Worm (Caenorhabditis elegans) whole organism, L4/young adult: Measurements from ENCODE around the gene ZK899.3.
"Not testable (repeated sequence)": the region's sequence is repeated elsewhere in the genome, so short reads cannot be mapped to it uniquely, and the experiment has no call there.

Source experiments
- W03F9.2 ChIP-seq: fragments of 150-350 bp; optimal IDR thresholded peaks from 2 replicates; lab custom pipeline; 2014; ENCODE audit warnings: missing biosample characterization, missing genetic modification characterization
- dao-5 ChIP-seq: sonication (generic microtip); optimal IDR thresholded peaks from 2 replicates; lab custom pipeline; 2016; ENCODE audit warnings: missing genotype, missing genetic modification characterization, moderate library complexity, missing compliant biosample characterization
- him-1 ChIP-seq: sonication (generic microtip); optimal IDR thresholded peaks from 2 replicates; lab custom pipeline; 2016; ENCODE audit warnings: missing genotype, missing genetic modification reagents, missing genetic modification characterization, missing compliant biosample characterization

ZK899.3 gene

ce11 chrX:9449330-9449729 lies 3.6 kb upstream of the ZK899.3 start, which contains the start of gene ZK899.7:
Gene ZK899.7 (minus strand): TSS chrX:9449430.
- TF ChIP-seq W03F9.2 (tag; lab: Kevin White, UChicago) (no peak), him-1 (tag; lab: Kevin White, UChicago) (no peak), dao-5 (no peak)

ce11 chrX:9451944-9452453 lies 949 bp upstream of the ZK899.3 start, which contains the start of gene ZK899.2:
Gene ZK899.2 (minus strand): TSS chrX:9451994.
- TF ChIP-seq W03F9.2 (tag; lab: Kevin White, UChicago) (no peak), dao-5 (no peak), him-1 (tag; lab: Kevin White, UChicago) (no peak)

ce11 chrX:9456579-9456978 lies 3.6 kb downstream of the ZK899.3 start:
- TF ChIP-seq him-1 (tag; lab: Kevin White, UChicago) (no peak), dao-5 (no peak), W03F9.2 (tag; lab: Kevin White, UChicago) (no peak)

ce11 chrX:9458142-9458541 lies 5.2 kb downstream of the ZK899.3 start, which contains the start of gene tba-8:
Gene tba-8 (minus strand): TSS chrX:9458348.
- TF ChIP-seq W03F9.2 (tag; lab: Kevin White, UChicago), result no peak

- TF ChIP-seq dao-5; W03F9.2 (tag; lab: Kevin White, UChicago); him-1 (tag; lab: Kevin White, UChicago): not testable (repeated sequence)
Measured at ce11 chrX:9460834-9461233, 7.9 kb downstream of the ZK899.3 start, which contains the start of gene ZK899.5. Gene ZK899.5 (minus strand): TSS chrX:9460934.

- not testable (repeated sequence) for TF ChIP-seq dao-5; him-1 (tag; lab: Kevin White, UChicago); W03F9.2 (tag; lab: Kevin White, UChicago)
Measured at ce11 chrX:9463045-9463444, 10.1 kb downstream of the ZK899.3 start, which contains the start of gene ZK899.6. Gene ZK899.6 (plus strand): TSS chrX:9463345.

- TF ChIP-seq dao-5 (peak; percentile 94), W03F9.2 (tag; lab: Kevin White, UChicago) (peak; percentile 98), him-1 (tag; lab: Kevin White, UChicago) (peak; percentile 100)
Measured at ce11 chrX:9465722-9466132, 12.8 kb downstream of the ZK899.3 start.

ce11 chrX:9467573-9467972 lies 14.6 kb downstream of the ZK899.3 start:
- TF ChIP-seq W03F9.2 (tag; lab: Kevin White, UChicago) (peak; percentile 69), him-1 (tag; lab: Kevin White, UChicago) (peak; percentile 86), dao-5 (peak; percentile 73)

ce11 chrX:9472170-9472569 lies 19.2 kb downstream of the ZK899.3 start, which contains the start of gene gap-2:
Gene gap-2 (plus strand): TSS chrX:9472470.
- no peak for TF ChIP-seq him-1 (tag; lab: Kevin White, UChicago)
- no peak for TF ChIP-seq dao-5
- TF ChIP-seq W03F9.2 (tag; lab: Kevin White, UChicago), result no peak

- no peak for TF ChIP-seq dao-5
- TF ChIP-seq him-1 (tag; lab: Kevin White, UChicago), result no peak
- no peak for TF ChIP-seq W03F9.2 (tag; lab: Kevin White, UChicago)
Measured at ce11 chrX:9476752-9477151, 23.8 kb downstream of the ZK899.3 start.

- TF ChIP-seq dao-5, result no peak
- TF ChIP-seq W03F9.2 (tag; lab: Kevin White, UChicago), result no peak
- no peak for TF ChIP-seq him-1 (tag; lab: Kevin White, UChicago)
Measured at ce11 chrX:9483754-9484153, 30.8 kb downstream of the ZK899.3 start.

- TF ChIP-seq him-1 (tag; lab: Kevin White, UChicago), result no peak
- no peak for TF ChIP-seq W03F9.2 (tag; lab: Kevin White, UChicago)
- TF ChIP-seq dao-5, result no peak
Measured at ce11 chrX:9486160-9486559, 33.2 kb downstream of the ZK899.3 start.

- TF ChIP-seq W03F9.2 (tag; lab: Kevin White, UChicago) (no peak), dao-5 (no peak), him-1 (tag; lab: Kevin White, UChicago) (no peak)
Measured at ce11 chrX:9489578-9489977, 36.6 kb downstream of the ZK899.3 start.

- TF ChIP-seq dao-5 (no peak), W03F9.2 (tag; lab: Kevin White, UChicago) (no peak), him-1 (tag; lab: Kevin White, UChicago) (no peak)
Measured at ce11 chrX:9491439-9491838, 38.5 kb downstream of the ZK899.3 start.

- no peak for TF ChIP-seq him-1 (tag; lab: Kevin White, UChicago)
Measured at ce11 chrX:9494661-9495060, 41.7 kb downstream of the ZK899.3 start.
